Worm (Caenorhabditis elegans): ENCODE measurements around the gene F01D5.6.

F01D5.6 gene

DNA sequence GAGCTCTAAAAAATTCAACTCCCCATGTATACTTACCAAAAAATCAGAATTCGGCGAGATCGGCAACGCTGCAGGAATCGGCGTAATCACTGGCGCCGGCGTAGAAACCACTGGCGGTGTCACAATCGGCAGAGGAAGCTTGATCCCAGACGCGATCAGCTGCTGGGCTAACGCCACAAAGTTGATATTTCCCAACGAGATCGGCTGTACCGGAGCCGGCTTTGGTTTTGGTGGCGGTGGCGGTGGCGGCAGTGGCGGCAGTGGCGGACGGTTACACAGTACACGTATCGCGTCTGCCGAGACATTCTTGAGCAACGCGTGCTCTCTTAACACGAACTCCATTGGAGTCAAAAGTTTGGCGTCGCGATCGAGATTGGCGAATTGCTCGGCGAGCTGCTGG, 28.2 kb downstream of the F01D5.6 start:
- TF ChIP-seq saeg-2 (GFP tag; IDR thresholded peaks at IDR 0.05) (no peak), tra-1 (GFP tag; IDR thresholded peaks at IDR 0.05) (no peak), Y75B8A.6 (GFP tag; IDR thresholded peaks at IDR 0.05) (no peak), set-16 (GFP tag; IDR thresholded peaks at IDR 0.05) (peak; percentile 81), nhr-42 (GFP tag; IDR thresholded peaks at IDR 0.05) (0 out of 2 replicates have a peak, but pooled peaks have one; percentile 9), aly-2 (tag; optimal IDR thresholded peaks at IDR 0.05) (no peak)

DNA sequence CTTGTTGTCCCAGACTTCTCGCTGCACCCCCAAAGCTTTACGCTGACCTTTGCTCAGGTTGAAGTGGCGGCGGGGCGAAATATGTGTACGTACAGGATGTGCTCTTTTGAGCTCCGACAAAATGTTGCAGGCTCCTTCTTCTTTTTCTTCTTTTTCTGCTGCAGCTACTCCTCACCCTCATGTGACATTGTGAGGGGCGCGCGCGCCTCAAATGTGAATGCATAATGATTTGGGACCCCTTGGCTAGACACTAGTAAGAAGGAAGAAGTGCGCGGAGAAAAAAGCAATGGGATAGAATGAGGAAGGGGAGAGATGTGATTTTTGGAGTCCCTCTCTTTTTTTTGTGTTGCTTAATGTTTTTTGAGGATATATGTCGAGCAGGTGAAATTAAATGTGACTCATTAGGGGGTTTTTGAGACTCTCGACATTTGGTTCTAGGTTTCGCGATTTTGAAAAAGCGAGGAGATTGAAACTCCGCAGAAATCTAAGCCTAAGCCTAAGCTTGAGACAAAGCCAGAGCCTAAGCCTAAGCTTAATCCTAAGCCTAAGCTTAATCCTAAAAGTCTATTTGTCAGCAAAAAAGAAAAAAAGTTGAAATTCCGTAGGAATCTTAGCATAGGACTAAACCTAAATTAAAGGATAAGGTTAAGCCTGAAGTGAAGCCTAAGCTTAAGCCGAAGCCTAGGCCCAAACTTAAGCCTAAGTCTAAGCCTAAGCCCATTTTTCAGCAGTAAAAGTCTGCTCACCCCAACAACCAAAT, 30.6 kb downstream of the F01D5.6 start:
- peak; percentile 48; the same call in 1 of the 2 replicates for TF ChIP-seq ctbp-1 (GFP tag; IDR thresholded peaks at IDR 0.05)
- TF ChIP-seq dve-1 (tag; optimal IDR thresholded peaks at IDR 0.05; ENCODE audit: insufficient read depth), result no peak
- peak in 1 of 2 experiments; percentile 43 for TF ChIP-seq mdl-1 (tag; optimal IDR thresholded peaks at IDR 0.05)
- no peak for TF ChIP-seq ZK337.2 (GFP tag; IDR thresholded peaks at IDR 0.05)
- TF ChIP-seq nhr-28 (tag; optimal IDR thresholded peaks at IDR 0.05), result no peak
- no peak for TF ChIP-seq zag-1 (tag; optimal IDR thresholded peaks at IDR 0.05)
- peak; percentile 88 for TF ChIP-seq aha-1 (tag)
- TF ChIP-seq mxl-2 (GFP tag; conservative IDR thresholded peaks at IDR 0.05), result no peak
- TF ChIP-seq snpc-1.2 (GFP tag; IDR thresholded peaks at IDR 0.05), result no peak
- no peak for TF ChIP-seq zip-2 (tag; optimal IDR thresholded peaks at IDR 0.05)
- peak; percentile 83 for TF ChIP-seq hlh-30 (tag; optimal IDR thresholded peaks at IDR 0.05; ENCODE audit: insufficient read depth)
- no peak for TF ChIP-seq fos-1 (tag; optimal IDR thresholded peaks at IDR 0.05)
- TF ChIP-seq nhr-102 (tag; optimal IDR thresholded peaks at IDR 0.05), result no peak
- 0 out of 2 replicates have a peak, but pooled peaks have one; percentile 32 for TF ChIP-seq dmd-9 (GFP tag; IDR thresholded peaks at IDR 0.05)
- TF ChIP-seq ceh-32 (tag; optimal IDR thresholded peaks at IDR 0.05; ENCODE audit: poor library complexity), result no peak
- peak; percentile 45 for TF ChIP-seq mes-2 (tag; optimal IDR thresholded peaks at IDR 0.05; ENCODE audit: poor library complexity, severe bottlenecking)
- no peak for TF ChIP-seq madf-9 (GFP tag; conservative IDR thresholded peaks at IDR 0.05)
- 0 out of 2 replicates have a peak, but pooled peaks have one; percentile 7 for TF ChIP-seq egl-43 (GFP tag; IDR thresholded peaks at IDR 0.05)
- no peak for TF ChIP-seq hmg-1.1 (GFP tag; IDR thresholded peaks at IDR 0.05)
- TF ChIP-seq cey-2 (tag; optimal IDR thresholded peaks at IDR 0.05; ENCODE audit: borderline replicate concordance, insufficient read depth), result no peak
- TF ChIP-seq attf-4 (tag; optimal IDR thresholded peaks at IDR 0.05), result no peak
- TF ChIP-seq unc-62 (GFP tag; optimal IDR thresholded peaks at IDR 0.05 in 1 of 2), result peak in 1 of 2 experiments; percentile 12
- TF ChIP-seq unc-62 (tag; optimal IDR thresholded peaks at IDR 0.05), result no peak
- peak; percentile 59; the same call in 1 of the 2 replicates for TF ChIP-seq ceh-20 (GFP tag; IDR thresholded peaks at IDR 0.05)
- peak; percentile 46 for TF ChIP-seq mep-1 (tag; optimal IDR thresholded peaks at IDR 0.05)
- no peak for TF ChIP-seq egl-27 (tag; optimal IDR thresholded peaks at IDR 0.05)
- no peak for TF ChIP-seq aly-2 (tag; optimal IDR thresholded peaks at IDR 0.05)
- no peak for TF ChIP-seq tag-97 (GFP tag; IDR thresholded peaks at IDR 0.05)
- TF ChIP-seq ceh-44 (GFP tag; IDR thresholded peaks at IDR 0.05), result no peak
- TF ChIP-seq set-16 (GFP tag; IDR thresholded peaks at IDR 0.05), result peak; percentile 27; the same call in 1 of the 2 replicates
- TF ChIP-seq F44E2.7 (GFP tag; IDR thresholded peaks at IDR 0.05), result no peak
- 0 out of 2 replicates have a peak, but pooled peaks have one; percentile 11 for TF ChIP-seq Y48G9A.11 (GFP tag; IDR thresholded peaks at IDR 0.05)
- TF ChIP-seq vab-7 (GFP tag; IDR thresholded peaks at IDR 0.05), result peak; percentile 44; the same call in 1 of the 2 replicates
- TF ChIP-seq pqm-1 (tag; optimal IDR thresholded peaks at IDR 0.05), result no peak
- TF ChIP-seq dmd-6 (GFP tag; IDR thresholded peaks at IDR 0.05), result peak; percentile 35
- TF ChIP-seq ceh-62 (tag; optimal IDR thresholded peaks at IDR 0.05), result no peak
- peak in 1 of 2 experiments; percentile 31 for TF ChIP-seq hif-1 (tag; optimal IDR thresholded peaks at IDR 0.05)
- TF ChIP-seq lin-38 (GFP tag; IDR thresholded peaks at IDR 0.05), result peak; percentile 29; the same call in 1 of the 2 replicates
- TF ChIP-seq rbr-2 (tag; optimal IDR thresholded peaks at IDR 0.05), result peak; percentile 49
- TF ChIP-seq spr-3 (GFP tag; optimal IDR thresholded peaks at IDR 0.05), result no peak
- peak; percentile 32 for TF ChIP-seq fkh-10 (GFP tag; optimal IDR thresholded peaks at IDR 0.05)
- no peak for TF ChIP-seq mdt-29 (GFP tag; IDR thresholded peaks at IDR 0.05)
- TF ChIP-seq lsy-2 (tag; optimal IDR thresholded peaks at IDR 0.05), result peak; percentile 32 to 46

Measured in whole organism, L4 larva.